Worm (Caenorhabditis elegans): ENCODE measurements around the gene F59A7.5.

Gene F59A7.5

ce11 chrV:2022374-2022773 lies at the start of gene F59A7.5:
F59A7.5 (plus strand) TSS chrV:2022674.
- no peak for TF ChIP-seq scrt-1 (GFP tag; IDR thresholded peaks at IDR 0.05)
- TF ChIP-seq B0310.2 (tag; optimal IDR thresholded peaks at IDR 0.05), result no peak
- TF ChIP-seq ceh-13 (GFP tag; optimal IDR thresholded peaks at IDR 0.05), result no peak
- no peak for TF ChIP-seq F13C5.2 (tag; optimal IDR thresholded peaks at IDR 0.05)
- no peak for TF ChIP-seq hmbx-1 (tag; optimal IDR thresholded peaks at IDR 0.05)
- no peak for TF ChIP-seq tbx-37 (GFP tag; conservative IDR thresholded peaks at IDR 0.05)
- no peak for TF ChIP-seq hmg-4 (GFP tag; optimal IDR thresholded peaks at IDR 0.05)
- TF ChIP-seq pes-1 (GFP tag; IDR thresholded peaks at IDR 0.05), result no peak
- no peak for TF ChIP-seq ceh-36 (tag; optimal IDR thresholded peaks at IDR 0.05)
- no peak for TF ChIP-seq flt-1 (GFP tag; IDR thresholded peaks at IDR 0.05)
- TF ChIP-seq hnd-1 (tag; optimal IDR thresholded peaks at IDR 0.05), result no peak
- no peak for TF ChIP-seq ets-7 (tag; optimal IDR thresholded peaks at IDR 0.05)
- no peak for TF ChIP-seq sea-1 (GFP tag; conservative IDR thresholded peaks at IDR 0.05)
- TF ChIP-seq aly-1 (tag; optimal IDR thresholded peaks at IDR 0.05), result no peak
- TF ChIP-seq tra-4 (tag; optimal IDR thresholded peaks at IDR 0.05), result no peak

DNA sequence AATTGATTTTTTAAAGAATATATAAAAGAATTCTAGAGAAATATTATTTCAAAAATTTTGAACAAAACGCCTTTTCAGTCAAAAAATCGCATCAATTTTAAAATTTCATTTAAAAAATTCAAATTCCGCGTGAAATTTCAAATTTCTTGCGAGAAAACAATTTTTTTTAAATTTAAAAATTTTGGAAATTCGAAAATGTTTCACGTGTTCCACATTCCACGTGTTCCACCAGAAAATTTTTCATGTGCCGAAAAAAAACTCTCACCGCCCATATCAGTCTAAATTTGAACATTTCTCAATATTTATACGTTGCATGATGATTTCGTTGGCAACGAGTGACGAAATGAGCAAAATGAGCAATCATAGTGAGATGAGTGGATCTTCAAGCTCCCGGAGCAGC lies 47.4 kb upstream of the F59A7.5 start, which contains the start of gene fbxa-201:
TSS of gene fbxa-201 (plus strand) at position 301 of the 400 bp plus-strand sequence.
- no peak for TF ChIP-seq hmbx-1 (tag; optimal IDR thresholded peaks at IDR 0.05)
- no peak for TF ChIP-seq sea-1 (GFP tag; conservative IDR thresholded peaks at IDR 0.05)
- TF ChIP-seq pes-1 (GFP tag; IDR thresholded peaks at IDR 0.05), result no peak
- TF ChIP-seq tbx-37 (GFP tag; conservative IDR thresholded peaks at IDR 0.05), result no peak
- no peak for TF ChIP-seq ceh-13 (GFP tag; optimal IDR thresholded peaks at IDR 0.05)
- no peak for TF ChIP-seq B0310.2 (tag; optimal IDR thresholded peaks at IDR 0.05)
- TF ChIP-seq hnd-1 (tag; optimal IDR thresholded peaks at IDR 0.05), result no peak

DNA sequence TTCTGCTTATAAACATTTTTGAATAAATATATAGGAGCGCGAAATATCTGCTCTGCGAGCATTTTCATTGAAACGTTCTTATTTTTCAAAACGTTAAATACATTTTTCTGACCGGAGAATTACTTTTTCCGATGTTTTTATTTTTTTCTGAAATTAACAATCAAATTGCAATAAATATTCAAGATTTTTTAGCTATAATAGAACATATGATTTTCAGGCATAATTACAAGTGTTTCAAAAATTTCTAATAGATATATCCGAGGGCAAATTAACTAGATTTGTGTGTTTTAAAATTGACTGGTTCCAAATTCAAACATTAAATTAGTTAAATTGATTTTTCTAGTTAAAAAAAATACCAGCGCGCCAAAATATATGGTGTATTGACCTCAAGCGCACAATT lies 43.5 kb upstream of the F59A7.5 start, which contains the start of gene T08B1.4:
TSS of gene T08B1.4 (plus strand) at position 301 of the 400 bp plus-strand sequence.
- TF ChIP-seq ama-1 (optimal IDR thresholded peaks at IDR 0.05) (no peak), scrt-1 (GFP tag; IDR thresholded peaks at IDR 0.05) (no peak), flt-1 (GFP tag; IDR thresholded peaks at IDR 0.05) (no peak), hmg-4 (GFP tag; optimal IDR thresholded peaks at IDR 0.05) (no peak), aly-1 (tag; optimal IDR thresholded peaks at IDR 0.05) (no peak)

- TF ChIP-seq tra-4 (tag; optimal IDR thresholded peaks at IDR 0.05) (no peak), aly-1 (tag; optimal IDR thresholded peaks at IDR 0.05) (no peak), flt-1 (GFP tag; IDR thresholded peaks at IDR 0.05) (no peak), ets-7 (tag; optimal IDR thresholded peaks at IDR 0.05) (no peak), tbx-11 (GFP tag; IDR thresholded peaks at IDR 0.05) (no peak), ceh-13 (GFP tag; optimal IDR thresholded peaks at IDR 0.05) (no peak), hmbx-1 (tag; optimal IDR thresholded peaks at IDR 0.05) (no peak), tbx-37 (GFP tag; conservative IDR thresholded peaks at IDR 0.05) (no peak), sea-1 (GFP tag; conservative IDR thresholded peaks at IDR 0.05) (no peak), ama-1 (optimal IDR thresholded peaks at IDR 0.05) (no peak), B0310.2 (tag; optimal IDR thresholded peaks at IDR 0.05) (no peak), F13C5.2 (tag; optimal IDR thresholded peaks at IDR 0.05) (no peak), hnd-1 (tag; optimal IDR thresholded peaks at IDR 0.05) (no peak)
These were observed 35.5 kb upstream of the F59A7.5 start, which contains the start of gene T08B1.1 for ce11 chrV:1986954-1987353. T08B1.1 (minus strand) TSS chrV:1987045.

DNA sequence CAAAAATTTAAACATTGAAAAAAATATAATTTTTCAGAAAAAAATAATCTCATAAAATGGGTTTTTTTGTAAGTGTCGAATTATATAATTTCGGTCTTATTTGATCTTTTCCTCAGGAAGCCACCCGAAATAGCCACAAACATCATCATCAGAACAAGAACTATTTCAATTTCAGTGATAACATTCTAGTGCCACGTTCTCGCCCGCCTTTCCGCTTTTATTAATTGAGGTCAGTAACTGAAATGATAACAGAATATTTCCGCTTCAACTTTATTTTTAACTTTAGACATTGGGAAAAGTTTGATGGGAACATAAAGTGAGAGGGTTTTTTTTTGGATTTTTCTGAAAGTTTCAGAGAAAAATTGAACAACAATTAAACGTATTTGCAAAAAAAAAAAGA lies 33.3 kb upstream of the F59A7.5 start:
- TF ChIP-seq ama-1 (optimal IDR thresholded peaks at IDR 0.05) (no peak), aly-1 (tag; optimal IDR thresholded peaks at IDR 0.05) (no peak), hnd-1 (tag; optimal IDR thresholded peaks at IDR 0.05) (no peak), ceh-13 (GFP tag; optimal IDR thresholded peaks at IDR 0.05) (no peak), scrt-1 (GFP tag; IDR thresholded peaks at IDR 0.05) (no peak), tbx-11 (GFP tag; IDR thresholded peaks at IDR 0.05) (no peak), ceh-36 (tag; optimal IDR thresholded peaks at IDR 0.05) (no peak), B0310.2 (tag; optimal IDR thresholded peaks at IDR 0.05) (no peak), flt-1 (GFP tag; IDR thresholded peaks at IDR 0.05) (no peak), hmbx-1 (tag; optimal IDR thresholded peaks at IDR 0.05) (no peak)

DNA sequence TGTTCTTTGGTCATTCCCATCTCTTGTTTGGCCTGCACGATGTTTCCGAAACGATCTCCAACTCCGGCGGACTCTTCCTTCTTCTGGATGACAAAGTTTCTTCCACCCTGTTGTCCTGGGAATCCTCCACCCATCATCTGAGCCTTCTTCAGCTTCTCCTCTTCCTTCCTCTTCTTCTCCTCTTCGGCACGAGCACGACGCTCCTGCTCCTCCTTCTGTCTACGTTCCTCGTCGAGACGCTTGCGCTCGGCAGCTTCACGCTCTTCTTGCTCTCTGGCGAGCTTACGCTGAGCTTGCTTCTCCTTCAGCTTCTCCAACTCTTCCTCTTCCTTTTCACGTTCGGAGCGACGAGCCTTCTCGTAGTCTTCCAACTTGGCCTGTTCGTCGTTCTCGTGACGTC lies 31.1 kb upstream of the F59A7.5 start:
- TF ChIP-seq aly-1 (tag; optimal IDR thresholded peaks at IDR 0.05) (no peak), ama-1 (optimal IDR thresholded peaks at IDR 0.05) (no peak), tbx-11 (GFP tag; IDR thresholded peaks at IDR 0.05) (no peak), tra-4 (tag; optimal IDR thresholded peaks at IDR 0.05) (no peak), hmbx-1 (tag; optimal IDR thresholded peaks at IDR 0.05) (no peak), ets-7 (tag; optimal IDR thresholded peaks at IDR 0.05) (no peak), hmg-4 (GFP tag; optimal IDR thresholded peaks at IDR 0.05) (no peak), ceh-36 (tag; optimal IDR thresholded peaks at IDR 0.05) (no peak), hnd-1 (tag; optimal IDR thresholded peaks at IDR 0.05) (no peak), tbx-37 (GFP tag; conservative IDR thresholded peaks at IDR 0.05) (no peak), F13C5.2 (tag; optimal IDR thresholded peaks at IDR 0.05) (no peak), sea-1 (GFP tag; conservative IDR thresholded peaks at IDR 0.05) (no peak), B0310.2 (tag; optimal IDR thresholded peaks at IDR 0.05) (no peak), pes-1 (GFP tag; IDR thresholded peaks at IDR 0.05) (no peak), scrt-1 (GFP tag; IDR thresholded peaks at IDR 0.05) (no peak), flt-1 (GFP tag; IDR thresholded peaks at IDR 0.05) (no peak)

- no peak for TF ChIP-seq ets-7 (tag; optimal IDR thresholded peaks at IDR 0.05)
- TF ChIP-seq hmbx-1 (tag; optimal IDR thresholded peaks at IDR 0.05), result no peak
- no peak for TF ChIP-seq tbx-11 (GFP tag; IDR thresholded peaks at IDR 0.05)
- no peak for TF ChIP-seq hnd-1 (tag; optimal IDR thresholded peaks at IDR 0.05)
- no peak for TF ChIP-seq ceh-13 (GFP tag; optimal IDR thresholded peaks at IDR 0.05)
- no peak for TF ChIP-seq sea-1 (GFP tag; conservative IDR thresholded peaks at IDR 0.05)
- no peak for TF ChIP-seq scrt-1 (GFP tag; IDR thresholded peaks at IDR 0.05)
- TF ChIP-seq aly-1 (tag; optimal IDR thresholded peaks at IDR 0.05), result no peak
- no peak for TF ChIP-seq hmg-4 (GFP tag; optimal IDR thresholded peaks at IDR 0.05)
- TF ChIP-seq pes-1 (GFP tag; IDR thresholded peaks at IDR 0.05), result no peak
- no peak for TF ChIP-seq tra-4 (tag; optimal IDR thresholded peaks at IDR 0.05)
- no peak for TF ChIP-seq B0310.2 (tag; optimal IDR thresholded peaks at IDR 0.05)
These were observed 29.9 kb upstream of the F59A7.5 start, which contains the start of gene tnt-4 for ce11 chrV:1992515-1992968. tnt-4 (minus strand) TSS chrV:1992918.

Measured in whole organism, early embryonic.